Fruit fly (Drosophila melanogaster) whole organism, larva: Measurements from ENCODE around the gene CG5687.

Experiments used
- noc ChIP-seq: fragments of 200-800 bp; sonication (Bioruptor generic); optimal IDR thresholded peaks from 3 replicates; lab custom pipeline; 2019; ENCODE audit warnings: missing biosample characterization, mild to moderate bottlenecking, missing genetic modification characterization, moderate library complexity

CG5687 gene

dm6 chr3L:1939983-1940504 lies 1.1 kb upstream of the CG5687 start:
- TF ChIP-seq noc (tag; lab: Kevin White, UChicago), result no peak

dm6 chr3L:1937469-1937868 lies 1.4 kb downstream of the CG5687 start:
- TF ChIP-seq noc (tag; lab: Kevin White, UChicago), result no peak

- no peak for TF ChIP-seq noc (tag; lab: Kevin White, UChicago)
These were observed 9.9 kb downstream of the CG5687 start for dm6 chr3L:1928959-1929358.

- TF ChIP-seq noc (tag; lab: Kevin White, UChicago), result no peak
These were observed 18.0 kb downstream of the CG5687 start, which contains the start of gene Dbx for dm6 chr3L:1920943-1921342. Dbx (plus strand) TSS chr3L:1921307.

- TF ChIP-seq noc (tag; lab: Kevin White, UChicago), result no peak
These were observed 18.9 kb downstream of the CG5687 start for dm6 chr3L:1920051-1920450.

- TF ChIP-seq noc (tag; lab: Kevin White, UChicago), result no peak
These were observed 22.3 kb downstream of the CG5687 start for dm6 chr3L:1916617-1917016.

dm6 chr3L:1914668-1915067 lies 24.2 kb downstream of the CG5687 start:
- TF ChIP-seq noc (tag; lab: Kevin White, UChicago), result no peak

- no peak for TF ChIP-seq noc (tag; lab: Kevin White, UChicago)
These were observed 28.8 kb downstream of the CG5687 start, which contains the start of gene dsb for dm6 chr3L:1910107-1910506. dsb (minus strand) TSS chr3L:1910197.

- TF ChIP-seq noc (tag; lab: Kevin White, UChicago), result no peak
These were observed 29.9 kb downstream of the CG5687 start for dm6 chr3L:1909000-1909399.

dm6 chr3L:1906208-1906607 lies 32.7 kb downstream of the CG5687 start:
- no peak for TF ChIP-seq noc (tag; lab: Kevin White, UChicago)

- no peak for TF ChIP-seq noc (tag; lab: Kevin White, UChicago)
These were observed 33.6 kb downstream of the CG5687 start for dm6 chr3L:1905273-1905672.

- TF ChIP-seq noc (tag; lab: Kevin White, UChicago), result no peak
These were observed 34.5 kb downstream of the CG5687 start for dm6 chr3L:1904440-1904839.

- TF ChIP-seq noc (tag; lab: Kevin White, UChicago), result no peak
These were observed 38.3 kb downstream of the CG5687 start for dm6 chr3L:1900633-1901032.

- TF ChIP-seq noc (tag; lab: Kevin White, UChicago), result no peak
These were observed 39.3 kb downstream of the CG5687 start for dm6 chr3L:1899616-1900015.

- no peak for TF ChIP-seq noc (tag; lab: Kevin White, UChicago)
These were observed 41.2 kb downstream of the CG5687 start for dm6 chr3L:1897709-1898108.

dm6 chr3L:1891914-1892313 lies 47.0 kb downstream of the CG5687 start:
- TF ChIP-seq noc (tag; lab: Kevin White, UChicago), result no peak

dm6 chr3L:1890941-1891340 lies 48.0 kb downstream of the CG5687 start:
- no peak for TF ChIP-seq noc (tag; lab: Kevin White, UChicago)
